Fruit fly (Drosophila melanogaster) whole organism, embryonic: ENCODE measurements around the gene Tmc.
A peak's percentile ranks its signal among the peaks of the same experiment; 100 is the strongest.

Source experiments
- Antp ChIP-seq: fragments of 200-800 bp; sonication (Bioruptor generic); optimal IDR thresholded peaks from 3 replicates; lab custom pipeline; 2016; ENCODE audit warnings: missing biosample characterization, missing genetic modification characterization
- B-H2 ChIP-seq: fragments of 200-800 bp; sonication (Bioruptor generic); optimal IDR thresholded peaks from 2 replicates; lab custom pipeline; 2018; ENCODE audit warnings: missing biosample characterization, mild to moderate bottlenecking, missing genetic modification characterization
- Blimp-1 ChIP-seq: fragments of 200-800 bp; sonication (Bioruptor generic); optimal IDR thresholded peaks from 3 replicates; lab custom pipeline; 2018; ENCODE audit warnings: missing biosample characterization, missing genetic modification characterization, mild to moderate bottlenecking, moderate library complexity, missing genetic modification reagents
- CG10321 ChIP-seq: fragments of 200-800 bp; sonication (Bioruptor generic); IDR thresholded peaks from 2 replicates; pipeline ENCODE4 v1.3.6; 2022; ENCODE audit warnings: missing biosample characterization, missing genetic modification characterization
- CG11456 ChIP-seq: fragments of 200-800 bp; sonication (Bioruptor generic); IDR thresholded peaks from 3 replicates; pipeline ENCODE4 v1.3.6; 2022; ENCODE audit warnings: missing biosample characterization, missing genetic modification characterization
- CG11696 ChIP-seq: fragments of 200-800 bp; sonication (Bioruptor generic); IDR thresholded peaks from 2 replicates; pipeline ENCODE4 v1.3.6; 2022; ENCODE audit warnings: missing biosample characterization, missing genetic modification characterization
- CG12155 ChIP-seq: fragments of 200-800 bp; sonication (Bioruptor generic); optimal IDR thresholded peaks from 3 replicates; lab custom pipeline; 2016; ENCODE audit warnings: missing biosample characterization, missing genetic modification characterization
- CG1233 ChIP-seq: fragments of 200-800 bp; sonication (Bioruptor generic); optimal IDR thresholded peaks from 4 replicates; lab custom pipeline; 2018; ENCODE audit warnings: missing biosample characterization, mild to moderate bottlenecking, missing genetic modification characterization
- CG17328 ChIP-seq: fragments of 200-800 bp; sonication (Bioruptor generic); IDR thresholded peaks from 2 replicates; pipeline ENCODE4 v1.3.6; 2022; ENCODE audit warnings: missing biosample characterization, missing genetic modification characterization
- CG17912 ChIP-seq: fragments of 200-800 bp; sonication (Bioruptor generic); optimal IDR thresholded peaks from 2 replicates; lab custom pipeline; 2018; ENCODE audit warnings: missing biosample characterization, mild to moderate bottlenecking, missing genetic modification characterization
- CG18599 ChIP-seq: fragments of 200-800 bp; sonication (Bioruptor generic); optimal IDR thresholded peaks from 3 replicates; lab custom pipeline; 2017; ENCODE audit warnings: missing biosample characterization, missing genetic modification characterization, mild to moderate bottlenecking, moderate library complexity, missing genetic modification reagents
- CG32532 ChIP-seq: fragments of 200-800 bp; sonication (Bioruptor generic); IDR thresholded peaks from 2 replicates; pipeline ENCODE4 v1.3.6; 2022; ENCODE audit warnings: missing biosample characterization, missing genetic modification characterization
- CG34376 ChIP-seq: fragments of 200-800 bp; sonication (Bioruptor generic); optimal IDR thresholded peaks from 2 replicates; lab custom pipeline; 2018; ENCODE audit warnings: missing biosample characterization, mild to moderate bottlenecking, missing genetic modification characterization
- CG4424 ChIP-seq: fragments of 200-800 bp; sonication (Bioruptor generic); optimal IDR thresholded peaks from 3 replicates; lab custom pipeline; 2016; ENCODE audit warnings: missing biosample characterization, missing genetic modification characterization
- CG5245 ChIP-seq: fragments of 200-800 bp; sonication (Bioruptor generic); optimal IDR thresholded peaks from 3 replicates; lab custom pipeline; 2016; ENCODE audit warnings: missing biosample characterization, missing genetic modification characterization
- CG7928 ChIP-seq: fragments of 200-800 bp; sonication (Bioruptor generic); optimal IDR thresholded peaks from 2 replicates; lab custom pipeline; 2017; ENCODE audit warnings: missing biosample characterization, mild to moderate bottlenecking, missing genetic modification characterization
- CG9727 ChIP-seq: fragments of 200-800 bp; sonication (Bioruptor generic); optimal IDR thresholded peaks from 3 replicates; lab custom pipeline; 2017; ENCODE audit warnings: missing biosample characterization, mild to moderate bottlenecking, missing genetic modification characterization
- Dp ChIP-seq: fragments of 200-800 bp; sonication (Bioruptor generic); optimal IDR thresholded peaks from 2 replicates; lab custom pipeline; 2018; ENCODE audit warnings: missing biosample characterization, mild to moderate bottlenecking, missing genetic modification characterization, moderate library complexity
- E2f2 ChIP-seq: fragments of 200-800 bp; sonication (Bioruptor generic); IDR thresholded peaks from 2 replicates; pipeline ENCODE4 v1.3.6; 2022; ENCODE audit warnings: missing biosample characterization, missing genetic modification characterization
- ERR ChIP-seq: fragments of 200-800 bp; sonication (Bioruptor generic); optimal IDR thresholded peaks from 2 replicates; lab custom pipeline; 2016; ENCODE audit warnings: missing biosample characterization, missing genetic modification characterization
- Gsc ChIP-seq: fragments of 200-800 bp; sonication (Bioruptor generic); IDR thresholded peaks from 2 replicates; pipeline ENCODE4 v1.3.6; 2022; ENCODE audit warnings: missing biosample characterization, missing genetic modification characterization
- HLH3B ChIP-seq: fragments of 200-800 bp; sonication (Bioruptor generic); IDR thresholded peaks from 2 replicates; pipeline ENCODE4 v1.3.6; 2022; ENCODE audit warnings: missing biosample characterization, missing genetic modification characterization
- HLHmδ ChIP-seq: fragments of 200-800 bp; sonication (Bioruptor generic); optimal IDR thresholded peaks from 2 replicates; lab custom pipeline; 2018; ENCODE audit warnings: missing biosample characterization, mild to moderate bottlenecking, missing genetic modification characterization, moderate library complexity
- HmgZ ChIP-seq: fragments of 200-800 bp; sonication (Bioruptor generic); optimal IDR thresholded peaks from 2 replicates; lab custom pipeline; 2018; ENCODE audit warnings: missing biosample characterization, mild to moderate bottlenecking, missing genetic modification characterization
- Hmx ChIP-seq: fragments of 200-800 bp; sonication (Bioruptor generic); optimal IDR thresholded peaks from 2 replicates; lab custom pipeline; 2016; ENCODE audit warnings: missing biosample characterization, missing genetic modification characterization
- Hsf ChIP-seq: fragments of 200-800 bp; sonication (Bioruptor generic); optimal IDR thresholded peaks from 3 replicates; lab custom pipeline; 2016; ENCODE audit warnings: missing biosample characterization, missing genetic modification characterization
- Jarid2 ChIP-seq: fragments of 200-800 bp; sonication (Bioruptor generic); optimal IDR thresholded peaks from 3 replicates; lab custom pipeline; 2017; ENCODE audit warnings: mild to moderate bottlenecking, missing biosample characterization, missing genetic modification reagents, missing genetic modification characterization
- Med ChIP-seq: fragments of 200-800 bp; sonication (Bioruptor generic); peaks from one replicate; lab custom pipeline; 2016; ENCODE audit warnings: missing biosample characterization, missing genetic modification characterization, mild to moderate bottlenecking, inconsistent platforms, moderate library complexity
- NFAT ChIP-seq: fragments of 200-800 bp; sonication (Bioruptor generic); IDR thresholded peaks from 2 replicates; pipeline ENCODE4 v1.3.6; 2022; ENCODE audit warnings: missing biosample characterization, missing genetic modification characterization
- Scr ChIP-seq: fragments of 200-800 bp; sonication (Bioruptor generic); IDR thresholded peaks from 2 replicates; pipeline ENCODE4 v1.3.6; 2022; ENCODE audit warnings: missing biosample characterization, missing genetic modification characterization; ENCODE audit not compliant: partially characterized antibody
- Sry-δ ChIP-seq: fragments of 200-800 bp; sonication (Bioruptor generic); optimal IDR thresholded peaks from 2 replicates; lab custom pipeline; 2016; ENCODE audit warnings: missing biosample characterization, missing genetic modification characterization
- Xrp1 ChIP-seq: fragments of 200-800 bp; sonication (Bioruptor generic); IDR thresholded peaks from 2 replicates; pipeline ENCODE4 v1.3.6; 2022; ENCODE audit warnings: missing biosample characterization, missing genetic modification characterization
- ab ChIP-seq: fragments of 200-800 bp; sonication (Bioruptor generic); optimal IDR thresholded peaks from 2 replicates; lab custom pipeline; 2016; ENCODE audit warnings: missing biosample characterization, missing genetic modification characterization
- aop ChIP-seq: fragments of 200-800 bp; sonication (Bioruptor generic); IDR thresholded peaks from 2 replicates; pipeline ENCODE4 v1.3.6; 2022; ENCODE audit warnings: missing biosample characterization, missing genetic modification characterization
- cad ChIP-seq: fragments of >200 bp; optimal IDR thresholded peaks from 2 replicates; lab custom pipeline; 2017; ENCODE audit warnings: missing biosample characterization, missing genetic modification characterization
- cas ChIP-seq: fragments of 200-800 bp; sonication (Bioruptor generic); IDR thresholded peaks from 2 replicates; pipeline ENCODE4 v1.3.6; 2022; ENCODE audit warnings: missing biosample characterization, missing genetic modification characterization
- da ChIP-seq: fragments of 200-800 bp; sonication (Bioruptor generic); optimal IDR thresholded peaks from 2 replicates; lab custom pipeline; 2016; ENCODE audit warnings: missing biosample characterization, missing genetic modification characterization
- dmrt11E ChIP-seq: fragments of 200-800 bp; sonication (Bioruptor generic); optimal IDR thresholded peaks from 3 replicates; lab custom pipeline; 2018; ENCODE audit warnings: missing biosample characterization, mild to moderate bottlenecking, missing genetic modification characterization, moderate library complexity
- dpn ChIP-seq, 2 experiments: fragments of 200-800 bp; sonication (Bioruptor generic); optimal IDR thresholded peaks; 3 replicates each; lab custom pipeline; 2016; ENCODE audit warnings: missing biosample characterization in 2 of 2, missing genetic modification characterization in 2 of 2
- eve ChIP-seq, 2 experiments: fragments of >200 bp; optimal IDR thresholded peaks; 2 replicates each; lab custom pipeline; 2017; ENCODE audit warnings: missing biosample characterization in 2 of 2, missing genetic modification characterization in 2 of 2
- gcm2 ChIP-seq: fragments of 200-800 bp; sonication (Bioruptor generic); optimal IDR thresholded peaks from 2 replicates; lab custom pipeline; 2016; ENCODE audit warnings: missing biosample characterization, missing genetic modification characterization
- gt ChIP-seq: fragments of 200-800 bp; sonication (Bioruptor generic); IDR thresholded peaks from 2 replicates; pipeline ENCODE4 v1.3.6; 2022; ENCODE audit warnings: missing biosample characterization, missing genetic modification characterization
- h ChIP-seq: fragments of >200 bp; optimal IDR thresholded peaks from 2 replicates; lab custom pipeline; 2017
- hkb ChIP-seq, 2 experiments: fragments of 200-800 bp in 1 of 2; fragments of >200 bp in 1 of 2; sonication (Bioruptor generic) in 1 of 2; IDR thresholded peaks in 1 of 2; optimal IDR thresholded peaks in 1 of 2; 2 replicates each; pipeline versions ENCODE4 v1.3.6 to Lab custom; 2017 to 2022; ENCODE audit warnings: missing biosample characterization in 1 of 2, missing genetic modification characterization in 1 of 2
- onecut ChIP-seq: fragments of 200-800 bp; sonication (Bioruptor generic); IDR thresholded peaks from 2 replicates; pipeline ENCODE4 v1.3.6; 2022; ENCODE audit warnings: missing biosample characterization, missing genetic modification characterization
- row ChIP-seq: fragments of 200-800 bp; sonication (Bioruptor generic); IDR thresholded peaks from 3 replicates; pipeline ENCODE4 v1.3.6; 2022; ENCODE audit warnings: missing biosample characterization, missing genetic modification characterization
- sens ChIP-seq: fragments of 200-800 bp; sonication (Bioruptor generic); peaks from one replicate; lab custom pipeline; 2016; ENCODE audit warnings: missing biosample characterization, missing genetic modification characterization
- sens-2 ChIP-seq: fragments of 200-800 bp; sonication (Bioruptor generic); IDR thresholded peaks from 2 replicates; pipeline ENCODE4 v1.3.6; 2022; ENCODE audit warnings: missing biosample characterization, missing genetic modification characterization
- trh ChIP-seq: fragments of 200-800 bp; sonication (Bioruptor generic); optimal IDR thresholded peaks from 2 replicates; lab custom pipeline; 2016; ENCODE audit warnings: missing biosample characterization, missing genetic modification characterization
- tup ChIP-seq: fragments of 200-800 bp; sonication (Bioruptor generic); optimal IDR thresholded peaks from 2 replicates; lab custom pipeline; 2016; ENCODE audit warnings: missing biosample characterization, mild to moderate bottlenecking, missing genetic modification characterization, moderate library complexity
- yki ChIP-seq: fragments of >200 bp; optimal IDR thresholded peaks from 3 replicates; lab custom pipeline; 2018
- z ChIP-seq: fragments of 200-800 bp; sonication (Bioruptor generic); IDR thresholded peaks from 3 replicates; pipeline ENCODE4 v1.3.6; 2022; ENCODE audit warnings: missing biosample characterization, missing genetic modification characterization

Tmc gene

dm6 chr3L:9615443-9616141 is 18.0 kb downstream of the Tmc start (continued):
- TF ChIP-seq aop (GFP tag; lab: Robert Waterston, UW), result no peak
- TF ChIP-seq z (GFP tag; lab: Robert Waterston, UW), result peak; percentile 95
- TF ChIP-seq CG34376 (GFP tag; lab: Kevin White, UChicago), result peak; percentile 91
- peak; percentile 20 for TF ChIP-seq cad (GFP tag; lab: Kevin White, UChicago)
- TF ChIP-seq ERR (GFP tag; lab: Kevin White, UChicago), result no peak
- TF ChIP-seq Sry-δ (GFP tag; lab: Kevin White, UChicago), result no peak
- no peak for TF ChIP-seq eve (GFP tag; optimal IDR thresholded peaks at IDR 0.05; lab: Kevin White, UChicago)
- no peak for TF ChIP-seq HLH3B (GFP tag; lab: Robert Waterston, UW)
- no peak for TF ChIP-seq trh (GFP tag; lab: Kevin White, UChicago)
- no peak for TF ChIP-seq CG1233
- TF ChIP-seq NFAT, result no peak
- TF ChIP-seq CG11696 (GFP tag; lab: Robert Waterston, UW), result no peak
- TF ChIP-seq da (GFP tag; lab: Kevin White, UChicago), result no peak
- no peak for TF ChIP-seq Gsc (GFP tag; lab: Robert Waterston, UW)
- TF ChIP-seq onecut, result no peak
- no peak for TF ChIP-seq CG4424 (GFP tag; lab: Kevin White, UChicago)
- TF ChIP-seq CG18599 (GFP tag; lab: Kevin White, UChicago), result no peak
- 0 out of 2 replicates have a peak, but pooled peaks have one; percentile 12 for TF ChIP-seq E2f2 (GFP tag; lab: Robert Waterston, UW)
- no peak for TF ChIP-seq HmgZ (tag; lab: Kevin White, UChicago)
- no peak for TF ChIP-seq tup (GFP tag; lab: Kevin White, UChicago)
- no peak for TF ChIP-seq Jarid2
- no peak for TF ChIP-seq dpn (GFP tag; optimal IDR thresholded peaks at IDR 0.05; lab: Kevin White, UChicago)
- no peak for TF ChIP-seq CG5245 (GFP tag; lab: Kevin White, UChicago)
- no peak for TF ChIP-seq CG11456 (GFP tag; lab: Robert Waterston, UW)
- no peak for TF ChIP-seq ab
- TF ChIP-seq yki (lab: Kevin White, UChicago), result no peak
- 0 out of 2 replicates have a peak, but pooled peaks have one; percentile 10 for TF ChIP-seq sens-2 (GFP tag; lab: Robert Waterston, UW)
- no peak for TF ChIP-seq dmrt11E (tag; lab: Kevin White, UChicago)
- no peak for TF ChIP-seq Antp (GFP tag; lab: Kevin White, UChicago)
- TF ChIP-seq CG10321 (GFP tag; lab: Robert Waterston, UW), result no peak
- no peak for TF ChIP-seq Hmx (GFP tag; lab: Kevin White, UChicago)
- TF ChIP-seq gcm2, result no peak
- no peak for TF ChIP-seq CG17912 (GFP tag; lab: Kevin White, UChicago)
- peak; percentile 62 for TF ChIP-seq sens (GFP tag; lab: Kevin White, UChicago)
- peak; percentile 61 for TF ChIP-seq Med
- no peak for TF ChIP-seq gt
- no peak for TF ChIP-seq cas (GFP tag; lab: Robert Waterston, UW)
- no peak for TF ChIP-seq Blimp-1 (GFP tag; lab: Kevin White, UChicago)
- TF ChIP-seq CG12155 (GFP tag; lab: Kevin White, UChicago), result no peak
- TF ChIP-seq HLHmδ (GFP tag; lab: Kevin White, UChicago), result no peak
- TF ChIP-seq CG7928 (GFP tag; lab: Kevin White, UChicago), result no peak
- TF ChIP-seq hkb (optimal IDR thresholded peaks at IDR 0.05; lab: Kevin White, UChicago), result no peak
- no peak for TF ChIP-seq hkb (GFP tag; IDR thresholded peaks at IDR 0.05; lab: Robert Waterston, UW)
- TF ChIP-seq Dp, result no peak
- TF ChIP-seq CG9727 (GFP tag; lab: Kevin White, UChicago), result peak; percentile 38
- TF ChIP-seq h, result no peak
- no peak for TF ChIP-seq Scr (GFP tag; lab: Robert Waterston, UW)
- TF ChIP-seq Xrp1, result no peak
- no peak for TF ChIP-seq Hsf
- no peak for TF ChIP-seq row (GFP tag; lab: Robert Waterston, UW)
- TF ChIP-seq CG17328, result no peak
- no peak for TF ChIP-seq CG32532 (GFP tag; lab: Robert Waterston, UW)
- TF ChIP-seq B-H2 (GFP tag; lab: Kevin White, UChicago), result no peak
